Worm (Caenorhabditis elegans) whole organism, early embryonic: ENCODE measurements around the gene C25H3.15.

Experiments used
- B0310.2 ChIP-seq: sonication (generic microtip); optimal IDR thresholded peaks from 2 replicates; lab custom pipeline; 2016; ENCODE audit warnings: mild to moderate bottlenecking, missing genetic modification characterization, missing compliant biosample characterization
- F13C5.2 ChIP-seq: sonication (generic microtip); optimal IDR thresholded peaks from 2 replicates; lab custom pipeline; 2017; ENCODE audit warnings: mild to moderate bottlenecking, missing genetic modification characterization, inconsistent platforms, missing compliant biosample characterization
- aly-1 ChIP-seq: sonication (generic microtip); optimal IDR thresholded peaks from 2 replicates; lab custom pipeline; 2016; ENCODE audit warnings: missing genetic modification characterization, missing compliant biosample characterization
- ama-1 ChIP-seq: fragments of 150-350 bp; optimal IDR thresholded peaks from 2 replicates; lab custom pipeline; 2014
- ceh-13 ChIP-seq: fragments of 200-800 bp; sonication (Bioruptor generic); optimal IDR thresholded peaks from 2 replicates; lab custom pipeline; 2018; ENCODE audit warnings: mild to moderate bottlenecking, missing genetic modification characterization, missing compliant biosample characterization
- ceh-36 ChIP-seq: sonication (generic microtip); optimal IDR thresholded peaks from 2 replicates; lab custom pipeline; 2016; ENCODE audit warnings: missing genetic modification characterization, inconsistent platforms, missing compliant biosample characterization
- ets-7 ChIP-seq: sonication (generic microtip); optimal IDR thresholded peaks from 2 replicates; lab custom pipeline; 2016; ENCODE audit warnings: missing genotype, missing genetic modification characterization, missing compliant biosample characterization
- flt-1 ChIP-seq: fragments of 200-800 bp; sonication (Bioruptor generic); IDR thresholded peaks from 2 replicates; pipeline ENCODE4 v1.3.6; 2022; ENCODE audit warnings: missing genetic modification characterization, missing compliant biosample characterization
- hmbx-1 ChIP-seq: sonication (generic microtip); optimal IDR thresholded peaks from 2 replicates; lab custom pipeline; 2016; ENCODE audit warnings: mild to moderate bottlenecking, missing genetic modification characterization, missing compliant biosample characterization
- hnd-1 ChIP-seq: sonication (generic microtip); optimal IDR thresholded peaks from 2 replicates; lab custom pipeline; 2016; ENCODE audit warnings: missing genetic modification characterization, missing compliant biosample characterization
- pes-1 ChIP-seq: fragments of 200-800 bp; sonication (Bioruptor generic); IDR thresholded peaks from 2 replicates; pipeline ENCODE4 v1.3.6; 2022; ENCODE audit warnings: missing genetic modification reagents, missing genetic modification characterization, missing compliant biosample characterization
- scrt-1 ChIP-seq: fragments of 200-800 bp; sonication (Bioruptor generic); IDR thresholded peaks from 2 replicates; pipeline ENCODE4 v1.3.6; 2022; ENCODE audit warnings: missing genetic modification characterization, missing compliant biosample characterization
- tbx-11 ChIP-seq: fragments of 200-800 bp; sonication (Bioruptor generic); IDR thresholded peaks from 2 replicates; pipeline ENCODE4 v1.3.6; 2022; ENCODE audit warnings: missing genetic modification characterization, missing compliant biosample characterization

- TF ChIP-seq ceh-13 (GFP tag; lab: Kevin White, UChicago) (no peak), ama-1 (no peak), F13C5.2 (tag; lab: Kevin White, UChicago) (no peak), hnd-1 (tag; lab: Kevin White, UChicago) (no peak), flt-1 (no peak), aly-1 (tag; lab: Kevin White, UChicago) (no peak), B0310.2 (tag; lab: Kevin White, UChicago) (no peak), hmbx-1 (no peak), ceh-36 (tag; lab: Kevin White, UChicago) (no peak), scrt-1 (GFP tag; lab: Robert Waterston, UW) (no peak), ets-7 (tag; lab: Kevin White, UChicago) (no peak), tbx-11 (GFP tag; lab: Robert Waterston, UW) (no peak), pes-1 (GFP tag; lab: Robert Waterston, UW) (no peak)
Observed at ce11 chrII:5693893-5694292, 28.8 kb downstream of the C25H3.15 start, which contains the start of gene C25H3.3.
